Worm (Caenorhabditis elegans) whole organism, young adult: ENCODE results near the gene C01G10.4.

Source experiments
- B0336.3 ChIP-seq: fragments of 200-800 bp; sonication (Bioruptor generic); IDR thresholded peaks from 2 replicates; pipeline ENCODE4 v1.3.6; 2022; ENCODE audit warnings: missing genetic modification characterization, missing compliant biosample characterization
- F23B12.7 ChIP-seq: sonication (generic microtip); optimal IDR thresholded peaks from 2 replicates; lab custom pipeline; 2017; ENCODE audit warnings: missing genetic modification characterization, mild to moderate bottlenecking, missing compliant biosample characterization, antibody characterized with exemption, moderate library complexity; ENCODE audit not compliant: insufficient read depth
- F33H1.4 ChIP-seq: fragments of 200-800 bp; sonication (Bioruptor generic); IDR thresholded peaks from 2 replicates; pipeline ENCODE4 v1.3.6; 2022; ENCODE audit warnings: missing genetic modification reagents, missing genetic modification characterization, missing compliant biosample characterization
- F39B2.1 ChIP-seq: fragments of 200-800 bp; sonication (Bioruptor generic); IDR thresholded peaks from 2 replicates; pipeline ENCODE4 v1.3.6; 2022; ENCODE audit warnings: missing genetic modification reagents, missing genetic modification characterization, missing compliant biosample characterization
- F49E8.2 ChIP-seq: sonication (generic microtip); optimal IDR thresholded peaks from 3 replicates; lab custom pipeline; 2017; ENCODE audit warnings: missing genetic modification characterization, mild to moderate bottlenecking, missing compliant biosample characterization, antibody characterized with exemption, moderate library complexity; ENCODE audit not compliant: insufficient read depth
- F52B5.7 ChIP-seq: sonication (generic microtip); optimal IDR thresholded peaks from 2 replicates; lab custom pipeline; 2016; ENCODE audit warnings: mild to moderate bottlenecking, missing genetic modification characterization, missing compliant biosample characterization
- F57A8.1 ChIP-seq: fragments of 200-800 bp; sonication (Bioruptor generic); optimal IDR thresholded peaks from 2 replicates; lab custom pipeline; 2018; ENCODE audit warnings: mild to moderate bottlenecking, missing genetic modification characterization, moderate library complexity, missing compliant biosample characterization
- K12H6.12 ChIP-seq: fragments of 200-800 bp; sonication (Bioruptor generic); optimal IDR thresholded peaks from 2 replicates; lab custom pipeline; 2018; ENCODE audit warnings: mild to moderate bottlenecking, missing genetic modification characterization, missing compliant biosample characterization
- T26A5.8 ChIP-seq: sonication (generic microtip); optimal IDR thresholded peaks from 2 replicates; lab custom pipeline; 2016; ENCODE audit warnings: missing genetic modification characterization, missing compliant biosample characterization
- Y53G8AR.9 ChIP-seq: fragments of 200-800 bp; sonication (Bioruptor generic); conservative IDR thresholded peaks from 2 replicates; pipeline ENCODE4 v1.3.6; 2022; ENCODE audit warnings: missing genetic modification reagents, missing genetic modification characterization, missing compliant biosample characterization
- ama-1 ChIP-seq, 3 experiments: fragments of 150-350 bp in 1 of 3; sonication (generic microtip) in 2 of 3; optimal IDR thresholded peaks; 2 replicates each; lab custom pipeline; 2014 to 2018; ENCODE audit warnings: missing biosample characterization in 2 of 3, missing genetic modification characterization in 2 of 3, missing genetic modification reagents in 2 of 3
- aptf-2 ChIP-seq: fragments of 200-800 bp; sonication (Bioruptor generic); conservative IDR thresholded peaks from 2 replicates; pipeline ENCODE4 v1.3.6; 2022; ENCODE audit warnings: missing genetic modification reagents, missing genetic modification characterization, missing compliant biosample characterization
- athp-1 ChIP-seq: sonication (generic microtip); optimal IDR thresholded peaks from 2 replicates; lab custom pipeline; 2017; ENCODE audit warnings: mild to moderate bottlenecking, missing genetic modification characterization, missing compliant biosample characterization
- attf-6 ChIP-seq: fragments of 200-800 bp; sonication (Bioruptor generic); IDR thresholded peaks from 2 replicates; pipeline ENCODE4 v1.3.6; 2022; ENCODE audit warnings: missing genetic modification reagents, missing genetic modification characterization, missing compliant biosample characterization
- ccch-3 ChIP-seq: fragments of 200-800 bp; sonication (Bioruptor generic); optimal IDR thresholded peaks from 2 replicates; lab custom pipeline; 2018; ENCODE audit warnings: mild to moderate bottlenecking, missing genetic modification characterization, missing compliant biosample characterization
- ceh-100 ChIP-seq: fragments of 200-800 bp; sonication (Bioruptor generic); IDR thresholded peaks from 2 replicates; pipeline ENCODE4 v1.3.6; 2022; ENCODE audit warnings: missing genetic modification reagents, missing genetic modification characterization, missing compliant biosample characterization
- ceh-27 ChIP-seq: fragments of 200-800 bp; sonication (Bioruptor generic); optimal IDR thresholded peaks from 2 replicates; lab custom pipeline; 2018; ENCODE audit warnings: mild to moderate bottlenecking, missing genetic modification characterization, moderate library complexity, missing compliant biosample characterization
- ceh-58 ChIP-seq: fragments of 200-800 bp; sonication (Bioruptor generic); IDR thresholded peaks from 2 replicates; pipeline ENCODE4 v1.3.6; 2022; ENCODE audit warnings: missing genetic modification characterization, missing compliant biosample characterization
- dox-1 ChIP-seq: fragments of 200-800 bp; sonication (Bioruptor generic); IDR thresholded peaks from 2 replicates; pipeline ENCODE4 v1.3.6; 2022; ENCODE audit warnings: missing genetic modification reagents, missing genetic modification characterization, missing compliant biosample characterization
- dpl-1 ChIP-seq: fragments of 150-350 bp; optimal IDR thresholded peaks from 2 replicates; lab custom pipeline; 2014; ENCODE audit warnings: missing biosample characterization, missing genetic modification reagents, missing genetic modification characterization
- egl-18 ChIP-seq: fragments of 200-800 bp; sonication (Bioruptor generic); IDR thresholded peaks from 2 replicates; pipeline ENCODE4 v1.3.6; 2022; ENCODE audit warnings: missing genetic modification reagents, missing genetic modification characterization, missing compliant biosample characterization
- egrh-3 ChIP-seq: fragments of 200-800 bp; sonication (Bioruptor generic); IDR thresholded peaks from 2 replicates; pipeline ENCODE4 v1.3.6; 2022; ENCODE audit warnings: missing genetic modification reagents, missing genetic modification characterization, missing compliant biosample characterization
- fkh-3 ChIP-seq: sonication (generic microtip); optimal IDR thresholded peaks from 2 replicates; lab custom pipeline; 2016; ENCODE audit warnings: mild to moderate bottlenecking, missing genetic modification characterization, missing compliant biosample characterization
- hmg-1.2 ChIP-seq: fragments of 200-800 bp; sonication (Bioruptor generic); IDR thresholded peaks from 2 replicates; pipeline ENCODE4 v1.3.6; 2022; ENCODE audit warnings: missing genetic modification reagents, missing genetic modification characterization, missing compliant biosample characterization
- lin-40 ChIP-seq: sonication (generic microtip); optimal IDR thresholded peaks from 2 replicates; lab custom pipeline; 2016; ENCODE audit warnings: missing genetic modification characterization, mild to moderate bottlenecking, missing compliant biosample characterization, missing genotype, missing genetic modification reagents
- lsl-1 ChIP-seq: fragments of 200-800 bp; sonication (Bioruptor generic); optimal IDR thresholded peaks from 2 replicates; lab custom pipeline; 2018; ENCODE audit warnings: mild to moderate bottlenecking, missing genetic modification characterization, moderate library complexity, missing compliant biosample characterization
- madf-10 ChIP-seq: sonication (generic microtip); optimal IDR thresholded peaks from 2 replicates; lab custom pipeline; 2016; ENCODE audit warnings: mild to moderate bottlenecking, missing genetic modification characterization, missing compliant biosample characterization
- mcd-1 ChIP-seq: fragments of 200-800 bp; sonication (Bioruptor generic); IDR thresholded peaks from 2 replicates; pipeline ENCODE4 v1.3.6; 2022; ENCODE audit warnings: missing genetic modification reagents, missing genetic modification characterization, missing compliant biosample characterization
- nfyb-1 ChIP-seq: fragments of 200-800 bp; sonication (Bioruptor generic); IDR thresholded peaks from 2 replicates; pipeline ENCODE4 v1.3.6; 2022; ENCODE audit warnings: missing genetic modification reagents, missing genetic modification characterization, missing compliant biosample characterization
- nhr-179 ChIP-seq: sonication (generic microtip); optimal IDR thresholded peaks from 2 replicates; lab custom pipeline; 2016; ENCODE audit warnings: mild to moderate bottlenecking, missing genetic modification characterization, missing compliant biosample characterization
- pbrm-1 ChIP-seq: fragments of 200-800 bp; sonication (Bioruptor generic); IDR thresholded peaks from 2 replicates; pipeline ENCODE4 v1.3.6; 2022; ENCODE audit warnings: missing genetic modification reagents, missing genetic modification characterization, missing compliant biosample characterization
- pha-4 ChIP-seq: fragments of 150-350 bp; sonication (generic microtip); optimal IDR thresholded peaks from 2 replicates; lab custom pipeline; 2014; ENCODE audit warnings: missing biosample characterization, missing genetic modification reagents, missing genetic modification characterization
- rec-8 ChIP-seq, 2 experiments: sonication (generic microtip); optimal IDR thresholded peaks; 2 replicates each; lab custom pipeline; 2016; ENCODE audit warnings: mild to moderate bottlenecking in 2 of 2, missing genetic modification characterization in 2 of 2, missing genetic modification reagents in 2 of 2, missing genotype in 2 of 2, missing biosample characterization in 1 of 2, missing compliant biosample characterization in 1 of 2, moderate library complexity in 1 of 2
- snpc-4 ChIP-seq, 5 experiments: fragments of 150-350 bp in 1 of 5; sonication (generic microtip) in 4 of 5; optimal IDR thresholded peaks; 2 replicates each; lab custom pipeline; 2014 to 2018; ENCODE audit warnings: missing genetic modification characterization in 5 of 5, missing biosample characterization in 3 of 5, antibody characterized with exemption in 2 of 5, mild to moderate bottlenecking in 2 of 5, missing compliant biosample characterization in 2 of 5, missing genotype in 2 of 5, moderate library complexity in 2 of 5, missing genetic modification reagents in 1 of 5
- tbp1 ChIP-seq: fragments of 200-800 bp; sonication (Bioruptor generic); optimal IDR thresholded peaks from 2 replicates; lab custom pipeline; 2018; ENCODE audit warnings: mild to moderate bottlenecking, missing genetic modification characterization, missing compliant biosample characterization
- zfh-2 ChIP-seq: fragments of 200-800 bp; sonication (Bioruptor generic); conservative IDR thresholded peaks from 2 replicates; pipeline ENCODE4 v1.3.6; 2022; ENCODE audit warnings: missing genetic modification reagents, missing genetic modification characterization, missing compliant biosample characterization
- ztf-18 ChIP-seq: sonication (generic microtip); optimal IDR thresholded peaks from 2 replicates; lab custom pipeline; 2016; ENCODE audit warnings: missing genotype, mild to moderate bottlenecking, missing genetic modification characterization, missing compliant biosample characterization
- ztf-22 ChIP-seq: fragments of 200-800 bp; sonication (Bioruptor generic); optimal IDR thresholded peaks from 2 replicates; lab custom pipeline; 2018; ENCODE audit warnings: mild to moderate bottlenecking, missing genetic modification characterization, moderate library complexity, missing compliant biosample characterization
- ztf-28 ChIP-seq: fragments of 200-800 bp; sonication (Bioruptor generic); IDR thresholded peaks from 2 replicates; pipeline ENCODE4 v1.3.6; 2022; ENCODE audit warnings: missing genetic modification reagents, missing genetic modification characterization, missing compliant biosample characterization

C01G10.4 gene

ce11 chrV:15071015-15071810, 18.3 kb upstream of the C01G10.4 start, which contains the start of gene unc-76 (continued):
- no peak for TF ChIP-seq F49E8.2 (tag; lab: Kevin White, UChicago)
- 0 out of 2 replicates have a peak, but pooled peaks have one; percentile 15 for TF ChIP-seq egrh-3
- TF ChIP-seq mcd-1 (GFP tag; lab: Robert Waterston, UW), result peak; percentile 51
- no peak for TF ChIP-seq ztf-22 (GFP tag; lab: Kevin White, UChicago)
- peak; percentile 39; the same call in 1 of the 2 replicates for TF ChIP-seq B0336.3 (GFP tag; lab: Robert Waterston, UW)
- peak; percentile 20 for TF ChIP-seq madf-10 (tag; lab: Kevin White, UChicago)
- no peak for TF ChIP-seq Y53G8AR.9 (GFP tag; lab: Robert Waterston, UW)
- TF ChIP-seq athp-1, result no peak
- TF ChIP-seq attf-6, result no peak
- TF ChIP-seq tbp1 (GFP tag; lab: Kevin White, UChicago), result peak; percentile 10
- no peak for TF ChIP-seq snpc-4 (GFP tag; optimal IDR thresholded peaks at IDR 0.05; lab: Kevin White, UChicago)
- peak in 2 of 4 experiments; percentile 34 to 55 for TF ChIP-seq snpc-4 (tag; optimal IDR thresholded peaks at IDR 0.05; lab: Kevin White, UChicago)
- TF ChIP-seq hmg-1.2 (GFP tag; lab: Robert Waterston, UW), result peak; percentile 69
- peak; percentile 76 for TF ChIP-seq lin-40
- no peak for TF ChIP-seq fkh-3 (tag; lab: Kevin White, UChicago)
- TF ChIP-seq ama-1 (optimal IDR thresholded peaks at IDR 0.05; lab: Kevin White, UChicago), result no peak
- TF ChIP-seq ama-1 (GFP tag; optimal IDR thresholded peaks at IDR 0.05; lab: Kevin White, UChicago), result no peak
- TF ChIP-seq ceh-27 (GFP tag; lab: Kevin White, UChicago), result peak; percentile 13
- TF ChIP-seq ceh-58 (GFP tag; lab: Robert Waterston, UW), result no peak
- TF ChIP-seq pbrm-1 (GFP tag; lab: Robert Waterston, UW), result no peak
- no peak for TF ChIP-seq dox-1 (GFP tag; lab: Robert Waterston, UW)
- no peak for TF ChIP-seq rec-8 (tag; optimal IDR thresholded peaks at IDR 0.05; lab: Kevin White, UChicago)
- TF ChIP-seq F23B12.7, result no peak
- no peak for TF ChIP-seq lsl-1 (GFP tag; lab: Kevin White, UChicago)
- TF ChIP-seq F33H1.4 (GFP tag; lab: Robert Waterston, UW), result no peak
- TF ChIP-seq zfh-2, result peak; percentile 53; the same call in 1 of the 2 replicates

- TF ChIP-seq pha-4 (no peak), ceh-27 (GFP tag; lab: Kevin White, UChicago) (peak; percentile 69)
These were observed 16.8 kb upstream of the C01G10.4 start for ce11 chrV:15072738-15073137.

- peak; percentile 7 for TF ChIP-seq K12H6.12 (tag; lab: Kevin White, UChicago)
- TF ChIP-seq egl-18 (GFP tag; lab: Robert Waterston, UW), result no peak
- peak; percentile 27; the same call in 1 of the 2 replicates for TF ChIP-seq hmg-1.2 (GFP tag; lab: Robert Waterston, UW)
- no peak for TF ChIP-seq nhr-179
- TF ChIP-seq ceh-27 (GFP tag; lab: Kevin White, UChicago), result peak; percentile 55
These were observed 14.6 kb upstream of the C01G10.4 start for ce11 chrV:15074907-15075306.

ce11 chrV:15078560-15078959, 11.0 kb upstream of the C01G10.4 start:
- TF ChIP-seq F39B2.1 (GFP tag; lab: Robert Waterston, UW) (no peak), aptf-2 (GFP tag; lab: Robert Waterston, UW) (no peak), ztf-18 (tag; lab: Kevin White, UChicago) (no peak), snpc-4 (GFP tag; optimal IDR thresholded peaks at IDR 0.05; lab: Kevin White, UChicago) (no peak), snpc-4 (tag; optimal IDR thresholded peaks at IDR 0.05; lab: Kevin White, UChicago) (no peak), F52B5.7 (no peak), F23B12.7 (no peak), nfyb-1 (GFP tag; lab: Robert Waterston, UW) (no peak), pha-4 (no peak), ztf-22 (GFP tag; lab: Kevin White, UChicago) (no peak), ceh-100 (no peak), dpl-1 (GFP tag; lab: Kevin White, UChicago) (no peak), ccch-3 (no peak), F57A8.1 (GFP tag; lab: Kevin White, UChicago) (no peak), ztf-28 (GFP tag; lab: Robert Waterston, UW) (no peak), T26A5.8 (no peak)
